Fruit fly (Drosophila melanogaster) whole organism, adult: ENCODE measurements around the gene CG17562.
A peak's percentile ranks its signal among the peaks of the same experiment; 100 is the strongest.

Experiments
- CG11617 ChIP-seq: fragments of 200-800 bp; sonication (Bioruptor generic); optimal IDR thresholded peaks from 2 replicates; lab custom pipeline; 2017; ENCODE audit warnings: mild to moderate bottlenecking, missing biosample characterization, missing genetic modification reagents, missing genetic modification characterization
- CG12768 ChIP-seq: fragments of 200-800 bp; sonication (Bioruptor generic); optimal IDR thresholded peaks from 2 replicates; lab custom pipeline; 2017; ENCODE audit warnings: missing biosample characterization, missing genetic modification characterization, mild to moderate bottlenecking, moderate library complexity, missing genetic modification reagents
- CG14711 ChIP-seq: fragments of 200-800 bp; sonication (Bioruptor generic); optimal IDR thresholded peaks from 2 replicates; lab custom pipeline; 2018; ENCODE audit warnings: missing biosample characterization, mild to moderate bottlenecking, missing genetic modification characterization, moderate library complexity
- CG1620 ChIP-seq: fragments of 200-800 bp; sonication (Bioruptor generic); optimal IDR thresholded peaks from 2 replicates; lab custom pipeline; 2016; ENCODE audit warnings: missing biosample characterization, missing genetic modification characterization
- CG33017 ChIP-seq: fragments of 200-800 bp; sonication (Bioruptor generic); optimal IDR thresholded peaks from 2 replicates; lab custom pipeline; 2018; ENCODE audit warnings: missing biosample characterization, mild to moderate bottlenecking, missing genetic modification characterization, moderate library complexity
- CG5204 ChIP-seq: fragments of 200-800 bp; sonication (Bioruptor generic); optimal IDR thresholded peaks from 2 replicates; lab custom pipeline; 2016; ENCODE audit warnings: missing biosample characterization, missing genetic modification characterization
- CG7045 ChIP-seq: fragments of 200-800 bp; sonication (Bioruptor generic); optimal IDR thresholded peaks from 2 replicates; lab custom pipeline; 2017; ENCODE audit warnings: missing biosample characterization, mild to moderate bottlenecking, missing genetic modification characterization
- CG7101 ChIP-seq: fragments of 200-800 bp; sonication (Bioruptor generic); optimal IDR thresholded peaks from 2 replicates; lab custom pipeline; 2018; ENCODE audit warnings: missing biosample characterization, mild to moderate bottlenecking, missing genetic modification characterization, moderate library complexity
- Clk ChIP-seq: fragments of 200-800 bp; sonication (Bioruptor generic); optimal IDR thresholded peaks from 2 replicates; lab custom pipeline; 2017; ENCODE audit warnings: missing biosample characterization, missing genetic modification characterization
- Crg-1 ChIP-seq: fragments of 200-800 bp; sonication (Bioruptor generic); optimal IDR thresholded peaks from 2 replicates; lab custom pipeline; 2016; ENCODE audit warnings: missing biosample characterization, missing genetic modification characterization
- Hr96 ChIP-seq: fragments of 200-800 bp; sonication (Bioruptor generic); optimal IDR thresholded peaks from 2 replicates; lab custom pipeline; 2016; ENCODE audit warnings: missing biosample characterization, missing genetic modification characterization
- Mnt ChIP-seq: fragments of 200-800 bp; sonication (Bioruptor generic); optimal IDR thresholded peaks from 2 replicates; lab custom pipeline; 2016; ENCODE audit warnings: missing biosample characterization, mild to moderate bottlenecking, missing genetic modification characterization
- bab1 ChIP-seq: fragments of 200-800 bp; sonication (Bioruptor generic); optimal IDR thresholded peaks from 3 replicates; lab custom pipeline; 2019; ENCODE audit warnings: missing biosample characterization, mild to moderate bottlenecking, missing genetic modification characterization, moderate library complexity
- cic ChIP-seq: fragments of 200-800 bp; sonication (Bioruptor generic); optimal IDR thresholded peaks from 2 replicates; lab custom pipeline; 2017; ENCODE audit warnings: missing biosample characterization, mild to moderate bottlenecking, missing genetic modification characterization, moderate library complexity
- cnc ChIP-seq, 2 experiments: fragments of >200 bp; optimal IDR thresholded peaks; 2 replicates each; lab custom pipeline; 2017
- kay ChIP-seq: fragments of 200-800 bp; sonication (Bioruptor generic); peaks from one replicate; lab custom pipeline; 2016; ENCODE audit warnings: missing biosample characterization, missing genetic modification characterization, borderline replicate concordance
- ovo ChIP-seq: fragments of 200-800 bp; sonication (Bioruptor generic); optimal IDR thresholded peaks from 2 replicates; lab custom pipeline; 2016; ENCODE audit warnings: missing biosample characterization, missing genetic modification characterization
- pad ChIP-seq: fragments of 200-800 bp; sonication (Bioruptor generic); optimal IDR thresholded peaks from 3 replicates; lab custom pipeline; 2017; ENCODE audit warnings: missing biosample characterization, missing genetic modification characterization, mild to moderate bottlenecking, moderate library complexity, missing genetic modification reagents
- tj ChIP-seq: fragments of 200-800 bp; sonication (Bioruptor generic); optimal IDR thresholded peaks from 3 replicates; lab custom pipeline; 2017; ENCODE audit warnings: missing biosample characterization, mild to moderate bottlenecking, missing genetic modification characterization, moderate library complexity
- toe ChIP-seq: fragments of 200-800 bp; sonication (Bioruptor generic); optimal IDR thresholded peaks from 2 replicates; lab custom pipeline; 2016; ENCODE audit warnings: missing biosample characterization, missing genetic modification characterization

The CG17562 gene

DNA sequence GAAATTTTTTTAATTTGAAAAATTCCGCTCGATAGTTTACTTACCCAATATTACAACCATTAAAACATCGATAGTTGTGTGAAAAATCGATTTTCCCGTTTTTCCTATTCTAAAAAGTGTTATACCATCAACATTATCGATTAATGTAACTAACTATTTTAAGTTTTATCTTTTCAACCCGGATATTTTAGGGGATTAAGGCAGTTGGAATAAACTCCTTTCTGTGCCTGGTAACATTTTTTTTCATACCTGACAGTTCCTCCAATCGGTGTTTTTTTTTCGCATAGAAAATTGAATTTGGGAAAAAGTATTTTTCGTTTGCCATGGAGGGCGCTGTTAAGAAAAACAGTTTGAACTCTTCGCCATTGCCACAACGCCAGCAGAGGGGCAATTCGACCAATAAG lies 24.9 kb downstream of the CG17562 start, which contains the start of gene nonA-l:
Gene nonA-l, plus strand, starts transcription at position 201 of the 404 bp plus-strand sequence.
- TF ChIP-seq Hr96 (GFP tag; lab: Kevin White, UChicago) (no peak), bab1 (GFP tag; lab: Kevin White, UChicago) (peak; percentile 33)

DNA sequence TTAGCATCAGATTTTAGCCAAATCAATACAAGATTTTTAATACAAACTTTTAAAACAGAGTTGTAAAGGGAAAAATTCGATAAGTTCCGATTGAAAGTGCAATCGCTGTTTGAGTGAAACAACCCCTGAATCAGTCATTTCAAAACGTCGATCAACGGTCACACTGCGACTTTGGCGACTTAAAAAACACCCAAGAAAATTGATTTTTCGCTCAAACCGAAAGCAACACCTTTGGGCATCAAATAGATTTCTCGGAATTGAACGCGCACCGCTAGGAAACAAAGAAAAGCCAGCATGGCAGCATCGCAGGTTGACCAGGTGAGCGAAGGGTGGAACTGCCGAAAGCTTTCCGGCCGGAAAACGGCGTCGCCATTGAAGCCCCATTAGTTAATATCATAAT lies 28.5 kb downstream of the CG17562 start, which contains the start of gene Arl6IP1:
Gene Arl6IP1, plus strand, starts transcription at position 15 of the 400 bp plus-strand sequence.
- TF ChIP-seq Crg-1 (GFP tag; lab: Kevin White, UChicago) (no peak), CG12768 (no peak), tj (no peak), Hr96 (GFP tag; lab: Kevin White, UChicago) (no peak), CG14711 (tag; lab: Kevin White, UChicago) (peak; percentile 57), CG5204 (GFP tag; lab: Kevin White, UChicago) (no peak), kay (GFP tag; lab: Kevin White, UChicago) (no peak), ovo (GFP tag; lab: Kevin White, UChicago) (no peak), toe (no peak), cic (GFP tag; lab: Kevin White, UChicago) (no peak), CG7045 (GFP tag; lab: Kevin White, UChicago) (no peak), pad (GFP tag; lab: Kevin White, UChicago) (no peak), Mnt (no peak), CG7101 (tag; lab: Kevin White, UChicago) (no peak), bab1 (GFP tag; lab: Kevin White, UChicago) (peak; percentile 23), Clk (GFP tag; lab: Kevin White, UChicago) (no peak), CG33017 (tag; lab: Kevin White, UChicago) (no peak), CG11617 (GFP tag; lab: Kevin White, UChicago) (no peak)

- TF ChIP-seq CG12768, result peak; percentile 56
- TF ChIP-seq CG33017 (tag; lab: Kevin White, UChicago), result peak; percentile 57
- peak; percentile 65 for TF ChIP-seq bab1 (GFP tag; lab: Kevin White, UChicago)
- peak; percentile 24 for TF ChIP-seq pad (GFP tag; lab: Kevin White, UChicago)
- no peak for TF ChIP-seq Mnt
- peak; percentile 62 for TF ChIP-seq CG1620 (GFP tag; lab: Kevin White, UChicago)
- TF ChIP-seq ovo (GFP tag; lab: Kevin White, UChicago), result peak; percentile 44
- TF ChIP-seq toe, result peak; percentile 78
- peak; percentile 95 for TF ChIP-seq kay (GFP tag; lab: Kevin White, UChicago)
- TF ChIP-seq Crg-1 (GFP tag; lab: Kevin White, UChicago), result peak; percentile 48
- no peak for TF ChIP-seq Hr96 (GFP tag; lab: Kevin White, UChicago)
- peak; percentile 66 for TF ChIP-seq CG7101 (tag; lab: Kevin White, UChicago)
- peak; percentile 61 for TF ChIP-seq tj
- peak; percentile 71 for TF ChIP-seq CG7045 (GFP tag; lab: Kevin White, UChicago)
- TF ChIP-seq CG14711 (tag; lab: Kevin White, UChicago), result peak; percentile 46
- TF ChIP-seq cic (GFP tag; lab: Kevin White, UChicago), result no peak
- no peak for TF ChIP-seq CG5204 (GFP tag; lab: Kevin White, UChicago)
- TF ChIP-seq CG11617 (GFP tag; lab: Kevin White, UChicago), result peak; percentile 27
- no peak for TF ChIP-seq Clk (GFP tag; lab: Kevin White, UChicago)
- no peak for TF ChIP-seq cnc (optimal IDR thresholded peaks at IDR 0.05; lab: Kevin White, UChicago)
Observed at dm6 chr3R:16646952-16647715, 32.0 kb downstream of the CG17562 start, which contains the start of the genes CG10324 and CCT3. Gene CG10324, minus strand, starts transcription at chr3R:16647004. Gene CCT3, plus strand, starts transcription at chr3R:16647605.

- TF ChIP-seq bab1 (GFP tag; lab: Kevin White, UChicago) (peak; percentile 14), toe (no peak), CG1620 (GFP tag; lab: Kevin White, UChicago) (no peak), tj (no peak), ovo (GFP tag; lab: Kevin White, UChicago) (no peak), CG33017 (tag; lab: Kevin White, UChicago) (no peak), CG7101 (tag; lab: Kevin White, UChicago) (no peak), CG14711 (tag; lab: Kevin White, UChicago) (no peak), Mnt (peak; percentile 27), Crg-1 (GFP tag; lab: Kevin White, UChicago) (no peak), Hr96 (GFP tag; lab: Kevin White, UChicago) (no peak), CG7045 (GFP tag; lab: Kevin White, UChicago) (no peak), CG12768 (peak; percentile 22), Clk (GFP tag; lab: Kevin White, UChicago) (no peak), cic (GFP tag; lab: Kevin White, UChicago) (no peak), cnc (optimal IDR thresholded peaks at IDR 0.05; lab: Kevin White, UChicago) (no peak)
Observed at dm6 chr3R:16647716-16648016, 32.6 kb downstream of the CG17562 start.

- TF ChIP-seq Clk (GFP tag; lab: Kevin White, UChicago) (no peak), cic (GFP tag; lab: Kevin White, UChicago) (no peak), CG33017 (tag; lab: Kevin White, UChicago) (no peak), tj (no peak), cnc (optimal IDR thresholded peaks at IDR 0.05; lab: Kevin White, UChicago) (no peak), Crg-1 (GFP tag; lab: Kevin White, UChicago) (no peak), Hr96 (GFP tag; lab: Kevin White, UChicago) (no peak), kay (GFP tag; lab: Kevin White, UChicago) (no peak), Mnt (no peak), CG7045 (GFP tag; lab: Kevin White, UChicago) (no peak), toe (no peak), ovo (GFP tag; lab: Kevin White, UChicago) (no peak), CG5204 (GFP tag; lab: Kevin White, UChicago) (no peak), pad (GFP tag; lab: Kevin White, UChicago) (no peak), CG1620 (GFP tag; lab: Kevin White, UChicago) (no peak), CG11617 (GFP tag; lab: Kevin White, UChicago) (no peak), CG14711 (tag; lab: Kevin White, UChicago) (no peak), CG7101 (tag; lab: Kevin White, UChicago) (no peak), CG12768 (no peak)
Observed at dm6 chr3R:16649282-16649681, 34.2 kb downstream of the CG17562 start.
